Worm (Caenorhabditis elegans): ENCODE data around the gene irld-27.

The irld-27 gene

DNA sequence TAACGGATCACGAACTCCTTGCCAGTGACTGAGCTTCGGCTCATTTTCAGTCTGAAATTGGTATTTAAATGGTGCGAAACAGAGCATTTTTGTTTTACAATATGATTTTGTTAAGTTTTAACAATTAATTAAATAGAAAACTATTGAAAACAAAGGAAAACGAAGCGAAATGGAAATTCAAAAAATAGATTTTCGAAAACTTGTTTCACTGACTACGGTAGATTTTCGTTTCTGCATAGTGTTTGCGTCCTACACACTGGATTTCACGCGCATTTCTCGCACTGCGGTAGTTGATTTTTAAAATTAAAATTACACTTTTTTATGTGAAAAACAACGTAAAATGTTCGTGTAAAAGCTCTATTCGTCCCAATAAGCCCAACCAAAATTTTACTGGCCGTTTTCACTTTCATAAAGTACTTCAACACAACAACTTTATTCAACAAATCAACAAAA lies 14.2 kb downstream of the irld-27 start, which contains the start of gene bath-30:
bath-30 (minus strand) TSS at position 51 of the 453 bp plus-strand sequence.
- no peak for TF ChIP-seq hmg-4 (GFP tag; optimal IDR thresholded peaks at IDR 0.05)
- no peak for TF ChIP-seq scrt-1 (GFP tag; IDR thresholded peaks at IDR 0.05)
- TF ChIP-seq pes-1 (GFP tag; IDR thresholded peaks at IDR 0.05) = no peak
- no peak for TF ChIP-seq ama-1 (optimal IDR thresholded peaks at IDR 0.05)
- no peak for TF ChIP-seq ets-7 (tag; optimal IDR thresholded peaks at IDR 0.05)
- no peak for TF ChIP-seq hmbx-1 (tag; optimal IDR thresholded peaks at IDR 0.05)
- TF ChIP-seq F13C5.2 (tag; optimal IDR thresholded peaks at IDR 0.05) = no peak

- TF ChIP-seq F13C5.2 (tag; optimal IDR thresholded peaks at IDR 0.05) (no peak), sea-1 (GFP tag; conservative IDR thresholded peaks at IDR 0.05) (no peak), pes-1 (GFP tag; IDR thresholded peaks at IDR 0.05) (no peak), ama-1 (optimal IDR thresholded peaks at IDR 0.05) (no peak)
Observed at ce11 chrII:3347940-3348610, 15.9 kb downstream of the irld-27 start, which contains the start of the genes F14D2.14 and bath-29. TSS of gene F14D2.14 (minus strand) at chrII:3347990. TSS of gene bath-29 (plus strand) at chrII:3348560.

ce11 chrII:3349820-3350291 lies 17.7 kb downstream of the irld-27 start, which contains the start of gene F14D2.8:
TSS of gene F14D2.8 (minus strand) at chrII:3349870.
- TF ChIP-seq aly-1 (tag; optimal IDR thresholded peaks at IDR 0.05) (no peak), pes-1 (GFP tag; IDR thresholded peaks at IDR 0.05) (no peak), ets-7 (tag; optimal IDR thresholded peaks at IDR 0.05) (no peak), tra-4 (tag; optimal IDR thresholded peaks at IDR 0.05) (no peak), tbx-11 (GFP tag; IDR thresholded peaks at IDR 0.05) (no peak), tbx-37 (GFP tag; conservative IDR thresholded peaks at IDR 0.05) (no peak), hnd-1 (tag; optimal IDR thresholded peaks at IDR 0.05) (no peak), ceh-36 (tag; optimal IDR thresholded peaks at IDR 0.05) (no peak), ama-1 (optimal IDR thresholded peaks at IDR 0.05) (no peak), B0310.2 (tag; optimal IDR thresholded peaks at IDR 0.05) (no peak), F13C5.2 (tag; optimal IDR thresholded peaks at IDR 0.05) (no peak), sea-1 (GFP tag; conservative IDR thresholded peaks at IDR 0.05) (no peak), ceh-13 (GFP tag; optimal IDR thresholded peaks at IDR 0.05) (no peak)

DNA sequence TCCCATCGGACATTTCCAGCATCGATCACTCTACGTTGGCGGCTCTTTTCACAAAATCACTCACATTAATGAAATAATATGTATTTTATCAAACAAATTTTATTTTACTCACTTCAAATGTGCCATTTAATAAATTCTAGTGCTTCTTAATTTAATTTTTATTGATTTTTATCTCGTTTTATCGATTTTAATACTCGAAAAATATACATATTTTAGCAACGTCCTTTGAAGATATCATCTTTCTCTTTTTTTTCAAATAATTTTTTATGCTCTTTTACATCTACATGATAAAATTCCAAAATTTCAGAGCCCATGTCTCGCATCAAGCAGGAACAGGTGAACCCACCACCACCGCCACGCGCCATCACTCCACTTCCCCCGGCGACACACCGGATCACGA lies 26.7 kb downstream of the irld-27 start, which contains the start of the genes lido-14 and bath-27:
lido-14 (plus strand) TSS at position 301 of the 400 bp plus-strand sequence.
bath-27 (plus strand) TSS at position 306 of the 400 bp plus-strand sequence.
- TF ChIP-seq aly-1 (tag; optimal IDR thresholded peaks at IDR 0.05) = no peak

DNA sequence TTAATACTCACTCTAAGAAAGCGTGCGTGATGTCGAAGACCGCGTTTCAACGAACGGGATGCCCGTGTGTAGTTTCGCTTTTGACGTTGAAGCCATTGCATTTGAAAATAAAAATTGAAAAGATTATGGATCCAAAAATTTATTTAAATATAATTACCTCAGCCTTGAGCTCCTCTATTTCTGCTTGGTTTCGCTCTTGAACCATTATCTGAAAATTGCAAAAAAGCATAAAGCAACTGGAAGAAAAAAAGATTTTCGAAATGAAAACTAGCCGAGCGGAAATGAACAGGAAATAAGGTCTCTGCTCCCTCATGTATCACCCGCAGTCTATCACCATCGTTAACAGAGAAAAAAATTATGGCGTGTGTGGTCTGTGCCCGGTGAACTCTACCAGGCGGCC lies 35.0 kb downstream of the irld-27 start, which contains the start of gene Y49F6C.6:
Y49F6C.6 (minus strand) TSS at position 101 of the 400 bp plus-strand sequence.
- TF ChIP-seq ceh-13 (GFP tag; optimal IDR thresholded peaks at IDR 0.05) (no peak), tbx-37 (GFP tag; conservative IDR thresholded peaks at IDR 0.05) (no peak), tbx-11 (GFP tag; IDR thresholded peaks at IDR 0.05) (no peak), hnd-1 (tag; optimal IDR thresholded peaks at IDR 0.05) (no peak), sea-1 (GFP tag; conservative IDR thresholded peaks at IDR 0.05) (no peak), pes-1 (GFP tag; IDR thresholded peaks at IDR 0.05) (no peak), flt-1 (GFP tag; IDR thresholded peaks at IDR 0.05) (no peak), scrt-1 (GFP tag; IDR thresholded peaks at IDR 0.05) (no peak), ceh-36 (tag; optimal IDR thresholded peaks at IDR 0.05) (no peak), F13C5.2 (tag; optimal IDR thresholded peaks at IDR 0.05) (no peak), tra-4 (tag; optimal IDR thresholded peaks at IDR 0.05) (no peak), B0310.2 (tag; optimal IDR thresholded peaks at IDR 0.05) (no peak), hmbx-1 (tag; optimal IDR thresholded peaks at IDR 0.05) (no peak), aly-1 (tag; optimal IDR thresholded peaks at IDR 0.05) (no peak), ama-1 (optimal IDR thresholded peaks at IDR 0.05) (no peak), hmg-4 (GFP tag; optimal IDR thresholded peaks at IDR 0.05) (no peak), ets-7 (tag; optimal IDR thresholded peaks at IDR 0.05) (no peak)

DNA sequence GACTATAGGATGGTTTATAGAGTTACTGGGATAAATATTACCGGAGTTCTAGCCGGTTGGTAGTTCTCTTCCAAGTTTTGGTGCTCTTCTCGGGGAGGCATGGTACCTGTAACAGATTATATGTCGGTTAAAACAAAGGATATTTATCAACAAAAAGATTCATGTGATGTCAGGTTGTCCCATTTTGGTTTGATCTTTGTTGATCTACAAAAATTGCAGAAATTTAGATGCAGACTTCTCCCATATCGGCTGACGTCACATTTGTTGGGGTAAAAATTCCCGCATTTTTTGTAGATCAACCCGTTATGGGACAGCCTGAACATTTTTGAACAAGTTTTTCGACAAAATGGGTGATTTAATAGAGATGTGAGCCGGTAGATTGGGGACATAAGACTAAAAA lies 36.0 kb downstream of the irld-27 start, which contains the start of gene Y49F6C.7:
Y49F6C.7 (minus strand) TSS at position 101 of the 400 bp plus-strand sequence.
- TF ChIP-seq tbx-11 (GFP tag; IDR thresholded peaks at IDR 0.05) (no peak), flt-1 (GFP tag; IDR thresholded peaks at IDR 0.05) (no peak), F13C5.2 (tag; optimal IDR thresholded peaks at IDR 0.05) (no peak), scrt-1 (GFP tag; IDR thresholded peaks at IDR 0.05) (no peak), ceh-36 (tag; optimal IDR thresholded peaks at IDR 0.05) (no peak)

DNA sequence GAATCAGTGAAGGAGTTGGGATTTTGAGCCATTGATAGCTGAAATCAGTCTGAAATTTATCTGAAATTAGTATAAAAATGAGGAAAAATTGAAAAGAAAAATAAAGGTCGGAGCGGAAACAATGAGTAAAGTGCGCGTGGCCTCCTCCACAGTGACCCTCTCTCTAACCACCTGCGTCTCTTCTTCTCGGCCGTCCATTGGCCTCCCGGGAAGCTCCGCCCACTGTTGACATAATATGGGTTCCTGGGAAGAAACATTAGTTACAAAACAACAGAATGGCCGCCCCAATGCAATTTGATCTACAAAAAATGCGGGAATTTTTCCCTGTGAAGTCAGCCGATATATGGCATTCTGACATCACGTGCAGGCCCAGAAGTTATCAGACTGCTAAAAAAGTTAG lies 37.9 kb downstream of the irld-27 start, which contains the start of gene Y49F6C.8:
Y49F6C.8 (minus strand) TSS at position 51 of the 400 bp plus-strand sequence.
- TF ChIP-seq tbx-11 (GFP tag; IDR thresholded peaks at IDR 0.05) (no peak), F13C5.2 (tag; optimal IDR thresholded peaks at IDR 0.05) (no peak), aly-1 (tag; optimal IDR thresholded peaks at IDR 0.05) (no peak), ets-7 (tag; optimal IDR thresholded peaks at IDR 0.05) (no peak), hmbx-1 (tag; optimal IDR thresholded peaks at IDR 0.05) (no peak), sea-1 (GFP tag; conservative IDR thresholded peaks at IDR 0.05) (no peak), tbx-37 (GFP tag; conservative IDR thresholded peaks at IDR 0.05) (no peak), flt-1 (GFP tag; IDR thresholded peaks at IDR 0.05) (no peak), pes-1 (GFP tag; IDR thresholded peaks at IDR 0.05) (no peak), ama-1 (optimal IDR thresholded peaks at IDR 0.05) (no peak), hmg-4 (GFP tag; optimal IDR thresholded peaks at IDR 0.05) (no peak), ceh-36 (tag; optimal IDR thresholded peaks at IDR 0.05) (no peak), B0310.2 (tag; optimal IDR thresholded peaks at IDR 0.05) (no peak), ceh-13 (GFP tag; optimal IDR thresholded peaks at IDR 0.05) (no peak), hnd-1 (tag; optimal IDR thresholded peaks at IDR 0.05) (no peak), scrt-1 (GFP tag; IDR thresholded peaks at IDR 0.05) (no peak), tra-4 (tag; optimal IDR thresholded peaks at IDR 0.05) (no peak)

All from whole organism, early embryonic.